Fruit fly (Drosophila melanogaster) S2 (cell line): Measurements from ENCODE around the gene Pgls.

Source experiments
- CG8478 ChIP-seq: fragments of >200 bp; optimal IDR thresholded peaks from 2 replicates; lab custom pipeline; 2018
- CTCF ChIP-seq, 2 experiments: fragments of >200 bp; optimal IDR thresholded peaks; 2 replicates each; lab custom pipeline; 2018

The Pgls gene

dm6 chrX:10891150-10891549 lies 43.9 kb downstream of the Pgls start, which contains the start of gene Ork1:
Gene Ork1, minus strand, starts transcription at chrX:10891250.
- no peak for TF ChIP-seq CG8478 (lab: Kevin White, UChicago)
- TF ChIP-seq CTCF (optimal IDR thresholded peaks at IDR 0.05; lab: Kevin White, UChicago), result no peak

dm6 chrX:10893208-10893607 lies 46.0 kb downstream of the Pgls start:
- no peak for TF ChIP-seq CG8478 (lab: Kevin White, UChicago)
- TF ChIP-seq CTCF (optimal IDR thresholded peaks at IDR 0.05; lab: Kevin White, UChicago), result no peak
